Fruit fly (Drosophila melanogaster) whole organism, adult: Measurements from ENCODE around the gene CG31922.

Source experiments
- CG12768 ChIP-seq: fragments of 200-800 bp; sonication (Bioruptor generic); optimal IDR thresholded peaks from 2 replicates; lab custom pipeline; 2017; ENCODE audit warnings: missing biosample characterization, missing genetic modification characterization, mild to moderate bottlenecking, moderate library complexity, missing genetic modification reagents
- Hr96 ChIP-seq: fragments of 200-800 bp; sonication (Bioruptor generic); optimal IDR thresholded peaks from 2 replicates; lab custom pipeline; 2016; ENCODE audit warnings: missing biosample characterization, missing genetic modification characterization
- Mnt ChIP-seq: fragments of 200-800 bp; sonication (Bioruptor generic); optimal IDR thresholded peaks from 2 replicates; lab custom pipeline; 2016; ENCODE audit warnings: missing biosample characterization, mild to moderate bottlenecking, missing genetic modification characterization

- TF ChIP-seq Mnt (no peak), CG12768 (GFP tag; lab: Kevin White, UChicago) (no peak), Hr96 (GFP tag; lab: Kevin White, UChicago) (no peak)
These were observed 47.9 kb upstream of the CG31922 start for dm6 chr2L:1121942-1122710.
